Worm (Caenorhabditis elegans) whole organism, young adult: Measurements from ENCODE around the gene C31G12.4.
A peak's percentile ranks its signal among the peaks of the same experiment; 100 is the strongest.

Experiments used
- B0019.2 ChIP-seq: fragments of 200-800 bp; sonication (Bioruptor generic); conservative IDR thresholded peaks from 2 replicates; pipeline ENCODE4 v1.3.6; 2022; ENCODE audit warnings: missing genetic modification reagents, missing genetic modification characterization, missing compliant biosample characterization
- F23B12.7 ChIP-seq: sonication (generic microtip); optimal IDR thresholded peaks from 2 replicates; lab custom pipeline; 2017; ENCODE audit warnings: missing genetic modification characterization, mild to moderate bottlenecking, missing compliant biosample characterization, antibody characterized with exemption, moderate library complexity; ENCODE audit not compliant: insufficient read depth
- F33H1.4 ChIP-seq: fragments of 200-800 bp; sonication (Bioruptor generic); IDR thresholded peaks from 2 replicates; pipeline ENCODE4 v1.3.6; 2022; ENCODE audit warnings: missing genetic modification reagents, missing genetic modification characterization, missing compliant biosample characterization
- F49E8.2 ChIP-seq: sonication (generic microtip); optimal IDR thresholded peaks from 3 replicates; lab custom pipeline; 2017; ENCODE audit warnings: missing genetic modification characterization, mild to moderate bottlenecking, missing compliant biosample characterization, antibody characterized with exemption, moderate library complexity; ENCODE audit not compliant: insufficient read depth
- K11D2.4 ChIP-seq: fragments of 200-800 bp; sonication (Bioruptor generic); IDR thresholded peaks from 2 replicates; pipeline ENCODE4 v1.3.6; 2022; ENCODE audit warnings: missing genetic modification reagents, missing genetic modification characterization, missing compliant biosample characterization
- K12H6.12 ChIP-seq: fragments of 200-800 bp; sonication (Bioruptor generic); optimal IDR thresholded peaks from 2 replicates; lab custom pipeline; 2018; ENCODE audit warnings: mild to moderate bottlenecking, missing genetic modification characterization, missing compliant biosample characterization
- T07F8.4 ChIP-seq: sonication (generic microtip); optimal IDR thresholded peaks from 2 replicates; lab custom pipeline; 2016; ENCODE audit warnings: mild to moderate bottlenecking, missing genetic modification characterization, moderate library complexity, missing compliant biosample characterization
- Y67H2A.10 ChIP-seq: fragments of 200-800 bp; sonication (Bioruptor generic); conservative IDR thresholded peaks from 2 replicates; pipeline ENCODE4 v1.3.6; 2022; ENCODE audit warnings: missing genetic modification reagents, missing genetic modification characterization, missing compliant biosample characterization
- Y95B8A.8 ChIP-seq: fragments of 200-800 bp; sonication (Bioruptor generic); IDR thresholded peaks from 2 replicates; pipeline ENCODE4 v1.3.6; 2022; ENCODE audit warnings: missing genetic modification reagents, missing genetic modification characterization, missing compliant biosample characterization
- aptf-2 ChIP-seq: fragments of 200-800 bp; sonication (Bioruptor generic); conservative IDR thresholded peaks from 2 replicates; pipeline ENCODE4 v1.3.6; 2022; ENCODE audit warnings: missing genetic modification reagents, missing genetic modification characterization, missing compliant biosample characterization
- aptf-3 ChIP-seq: fragments of 200-800 bp; sonication (Bioruptor generic); IDR thresholded peaks from 2 replicates; pipeline ENCODE4 v1.3.6; 2022; ENCODE audit warnings: missing genetic modification characterization, missing compliant biosample characterization
- atf-7 ChIP-seq: sonication (generic microtip); optimal IDR thresholded peaks from 2 replicates; lab custom pipeline; 2017; ENCODE audit warnings: mild to moderate bottlenecking, missing genetic modification characterization, missing compliant biosample characterization
- cebp-1 ChIP-seq, 2 experiments: fragments of 200-800 bp in 1 of 2; sonication (Bioruptor generic) in 1 of 2; sonication (generic microtip) in 1 of 2; IDR thresholded peaks in 1 of 2; optimal IDR thresholded peaks in 1 of 2; 2 replicates each; pipeline versions ENCODE4 v1.3.6 to Lab custom; 2017 to 2022; ENCODE audit warnings: missing compliant biosample characterization in 2 of 2, missing genetic modification characterization in 2 of 2, mild to moderate bottlenecking in 1 of 2, missing genetic modification reagents in 1 of 2, moderate library complexity in 1 of 2
- chd-7 ChIP-seq: sonication (generic microtip); optimal IDR thresholded peaks from 2 replicates; lab custom pipeline; 2016; ENCODE audit warnings: mild to moderate bottlenecking, missing genetic modification characterization, moderate library complexity, missing compliant biosample characterization
- die-1 ChIP-seq: sonication (generic microtip); optimal IDR thresholded peaks from 2 replicates; lab custom pipeline; 2016; ENCODE audit warnings: missing genotype, mild to moderate bottlenecking, missing genetic modification characterization, missing compliant biosample characterization
- dox-1 ChIP-seq: fragments of 200-800 bp; sonication (Bioruptor generic); IDR thresholded peaks from 2 replicates; pipeline ENCODE4 v1.3.6; 2022; ENCODE audit warnings: missing genetic modification reagents, missing genetic modification characterization, missing compliant biosample characterization
- egl-44 ChIP-seq: fragments of 200-800 bp; sonication (Bioruptor generic); IDR thresholded peaks from 2 replicates; pipeline ENCODE4 v1.3.6; 2022; ENCODE audit warnings: missing genetic modification reagents, missing genetic modification characterization, missing compliant biosample characterization
- egrh-3 ChIP-seq: fragments of 200-800 bp; sonication (Bioruptor generic); IDR thresholded peaks from 2 replicates; pipeline ENCODE4 v1.3.6; 2022; ENCODE audit warnings: missing genetic modification reagents, missing genetic modification characterization, missing compliant biosample characterization
- fkh-3 ChIP-seq: sonication (generic microtip); optimal IDR thresholded peaks from 2 replicates; lab custom pipeline; 2016; ENCODE audit warnings: mild to moderate bottlenecking, missing genetic modification characterization, missing compliant biosample characterization
- gei-17 ChIP-seq: fragments of 200-800 bp; sonication (Bioruptor generic); optimal IDR thresholded peaks from 2 replicates; lab custom pipeline; 2018; ENCODE audit warnings: mild to moderate bottlenecking, missing genetic modification characterization, missing compliant biosample characterization
- him-1 ChIP-seq: sonication (generic microtip); optimal IDR thresholded peaks from 2 replicates; lab custom pipeline; 2016; ENCODE audit warnings: missing genotype, missing genetic modification reagents, missing genetic modification characterization, missing compliant biosample characterization
- let-526 ChIP-seq: fragments of 200-800 bp; sonication (Bioruptor generic); IDR thresholded peaks from 2 replicates; pipeline ENCODE4 v1.3.6; 2022; ENCODE audit warnings: missing genetic modification reagents, missing genetic modification characterization, missing compliant biosample characterization
- lin-26 ChIP-seq: fragments of 200-800 bp; sonication (Bioruptor generic); IDR thresholded peaks from 2 replicates; pipeline ENCODE4 v1.3.6; 2022; ENCODE audit warnings: missing genetic modification reagents, missing genetic modification characterization, missing compliant biosample characterization
- nfya-1 ChIP-seq: sonication (generic microtip); optimal IDR thresholded peaks from 2 replicates; lab custom pipeline; 2017; ENCODE audit warnings: antibody characterized with exemption, missing compliant biosample characterization, missing genetic modification characterization, borderline replicate concordance; ENCODE audit not compliant: insufficient read depth
- nfya-2 ChIP-seq: fragments of 200-800 bp; sonication (Bioruptor generic); IDR thresholded peaks from 2 replicates; pipeline ENCODE4 v1.3.6; 2022; ENCODE audit warnings: missing genetic modification reagents, missing genetic modification characterization, missing compliant biosample characterization
- nhr-120 ChIP-seq: fragments of 200-800 bp; sonication (Bioruptor generic); IDR thresholded peaks from 2 replicates; pipeline ENCODE4 v1.3.6; 2022; ENCODE audit warnings: missing genetic modification characterization, missing compliant biosample characterization
- nhr-179 ChIP-seq: sonication (generic microtip); optimal IDR thresholded peaks from 2 replicates; lab custom pipeline; 2016; ENCODE audit warnings: mild to moderate bottlenecking, missing genetic modification characterization, missing compliant biosample characterization
- rpc-1 ChIP-seq, 2 experiments: fragments of 150-350 bp in 1 of 2; sonication (generic microtip) in 1 of 2; optimal IDR thresholded peaks; 2 replicates each; lab custom pipeline; 2014 to 2018; ENCODE audit warnings: missing biosample characterization in 1 of 2, missing genetic modification characterization in 1 of 2, missing genetic modification reagents in 1 of 2, missing genotype in 1 of 2
- sdz-38 ChIP-seq: sonication (generic microtip); optimal IDR thresholded peaks from 2 replicates; lab custom pipeline; 2016; ENCODE audit warnings: missing genotype, missing genetic modification characterization, missing compliant biosample characterization
- zim-3 ChIP-seq: sonication (generic microtip); optimal IDR thresholded peaks from 2 replicates; lab custom pipeline; 2017; ENCODE audit warnings: mild to moderate bottlenecking, missing genetic modification characterization, moderate library complexity, missing compliant biosample characterization
- ztf-22 ChIP-seq: fragments of 200-800 bp; sonication (Bioruptor generic); optimal IDR thresholded peaks from 2 replicates; lab custom pipeline; 2018; ENCODE audit warnings: mild to moderate bottlenecking, missing genetic modification characterization, moderate library complexity, missing compliant biosample characterization
- ztf-3 ChIP-seq: fragments of 200-800 bp; sonication (Bioruptor generic); optimal IDR thresholded peaks from 2 replicates; lab custom pipeline; 2018; ENCODE audit warnings: mild to moderate bottlenecking, missing genetic modification characterization, missing compliant biosample characterization

C31G12.4 gene

ce11 chrV:18179663-18180062, 1.1 kb upstream of the C31G12.4 start, which contains the start of gene C31G12.1:
TSS of gene C31G12.1 (plus strand) at chrV:18179963.
- no peak for TF ChIP-seq K11D2.4 (GFP tag; lab: Robert Waterston, UW)
- no peak for TF ChIP-seq him-1
- TF ChIP-seq F49E8.2 = no peak
- TF ChIP-seq Y95B8A.8 (GFP tag; lab: Robert Waterston, UW) = no peak

ce11 chrV:18174951-18175350, 3.6 kb downstream of the C31G12.4 start:
- TF ChIP-seq egl-44 (GFP tag; lab: Robert Waterston, UW) (0 out of 2 replicates have a peak, but pooled peaks have one; percentile 33), dox-1 (0 out of 2 replicates have a peak, but pooled peaks have one; percentile 27), aptf-3 (GFP tag; lab: Robert Waterston, UW) (peak; percentile 64; the same call in 1 of the 2 replicates), lin-26 (0 out of 2 replicates have a peak, but pooled peaks have one; percentile 46), nhr-120 (GFP tag; lab: Robert Waterston, UW) (0 out of 2 replicates have a peak, but pooled peaks have one; percentile 69)

- TF ChIP-seq Y67H2A.10 (GFP tag; lab: Robert Waterston, UW) (no peak), nfya-2 (GFP tag; lab: Robert Waterston, UW) (no peak), nfya-1 (tag; lab: Kevin White, UChicago) (no peak), F23B12.7 (tag; lab: Kevin White, UChicago) (no peak), egrh-3 (GFP tag; lab: Robert Waterston, UW) (no peak), B0019.2 (GFP tag; lab: Robert Waterston, UW) (no peak), aptf-3 (GFP tag; lab: Robert Waterston, UW) (no peak), chd-7 (no peak)
Observed at ce11 chrV:18171568-18171967, 7.0 kb downstream of the C31G12.4 start, which contains the start of gene C14A6.8. TSS of gene C14A6.8 (minus strand) at chrV:18171668.

ce11 chrV:18168266-18168665, 10.3 kb downstream of the C31G12.4 start, which contains the start of gene C14A6.7:
TSS of gene C14A6.7 (minus strand) at chrV:18168366.
- TF ChIP-seq atf-7 (tag; lab: Kevin White, UChicago) (no peak), let-526 (GFP tag; lab: Robert Waterston, UW) (no peak), rpc-1 (optimal IDR thresholded peaks at IDR 0.05; lab: Kevin White, UChicago) (no peak), rpc-1 (tag; optimal IDR thresholded peaks at IDR 0.05; lab: Kevin White, UChicago) (no peak), ztf-22 (GFP tag; lab: Kevin White, UChicago) (no peak), F49E8.2 (no peak), nhr-179 (tag; lab: Kevin White, UChicago) (no peak), ztf-3 (GFP tag; lab: Kevin White, UChicago) (no peak), aptf-2 (GFP tag; lab: Robert Waterston, UW) (no peak), die-1 (no peak), nfya-1 (tag; lab: Kevin White, UChicago) (no peak)

- no peak for TF ChIP-seq fkh-3 (tag; lab: Kevin White, UChicago)
- TF ChIP-seq sdz-38 (tag; lab: Kevin White, UChicago) = no peak
- no peak for TF ChIP-seq aptf-2 (GFP tag; lab: Robert Waterston, UW)
- no peak for TF ChIP-seq gei-17 (GFP tag; lab: Kevin White, UChicago)
- no peak for TF ChIP-seq T07F8.4
- TF ChIP-seq zim-3 = no peak
- TF ChIP-seq cebp-1 (GFP tag; IDR thresholded peaks at IDR 0.05; lab: Robert Waterston, UW) = no peak
- TF ChIP-seq cebp-1 (tag; optimal IDR thresholded peaks at IDR 0.05; lab: Kevin White, UChicago) = no peak
- TF ChIP-seq F33H1.4 (GFP tag; lab: Robert Waterston, UW) = no peak
- no peak for TF ChIP-seq F49E8.2
- TF ChIP-seq K12H6.12 (tag; lab: Kevin White, UChicago) = no peak
- TF ChIP-seq, all 124 proteins: peak for 0
Observed at ce11 chrV:18167161-18167560, 11.4 kb downstream of the C31G12.4 start, which contains the start of gene C14A6.6. TSS of gene C14A6.6 (minus strand) at chrV:18167261.
